Fruit fly (Drosophila melanogaster): ENCODE results near the gene Eip93F.

dm6 chr3R:21989770-21990169 is 40.9 kb downstream of the Eip93F start:
- TF ChIP-seq Smox (GFP tag; optimal IDR thresholded peaks at IDR 0.05) (no peak), CG32006 (GFP tag; optimal IDR thresholded peaks at IDR 0.05) (no peak), Eip93F (GFP tag; optimal IDR thresholded peaks at IDR 0.05) (no peak), Hr39 (GFP tag; optimal IDR thresholded peaks at IDR 0.05) (no peak), ss (GFP tag; optimal IDR thresholded peaks at IDR 0.05) (no peak), CG6276 (GFP tag; optimal IDR thresholded peaks at IDR 0.05) (peak; percentile 53), CG6854 (GFP tag; optimal IDR thresholded peaks at IDR 0.05) (no peak)

All from whole organism, prepupa.